Worm (Caenorhabditis elegans) whole organism, L4 larva: ENCODE results near the gene tin-9.1.

Experiments
- F26F4.8 ChIP-seq: fragments of 200-800 bp; sonication (Bioruptor generic); conservative IDR thresholded peaks from 2 replicates; pipeline ENCODE4 v1.3.6; 2022; ENCODE audit warnings: missing genetic modification characterization, missing compliant biosample characterization
- F49E8.2 ChIP-seq: sonication (generic microtip); optimal IDR thresholded peaks from 2 replicates; lab custom pipeline; 2016; ENCODE audit warnings: missing compliant biosample characterization, mild to moderate bottlenecking, missing genetic modification characterization, borderline replicate concordance
- T20F7.1 ChIP-seq: fragments of 200-800 bp; sonication (Bioruptor generic); optimal IDR thresholded peaks from 2 replicates; lab custom pipeline; 2018; ENCODE audit warnings: mild to moderate bottlenecking, missing genetic modification characterization, missing compliant biosample characterization
- T26A8.4 ChIP-seq: fragments of 200-800 bp; sonication (Bioruptor generic); IDR thresholded peaks from 2 replicates; pipeline ENCODE4 v1.3.6; 2022; ENCODE audit warnings: missing genetic modification characterization, missing compliant biosample characterization
- Y75B8A.6 ChIP-seq: fragments of 200-800 bp; sonication (Bioruptor generic); IDR thresholded peaks from 2 replicates; pipeline ENCODE4 v1.3.6; 2022; ENCODE audit warnings: missing genetic modification reagents, missing genetic modification characterization, missing compliant biosample characterization
- ZK337.2 ChIP-seq: fragments of 200-800 bp; sonication (Bioruptor generic); IDR thresholded peaks from 2 replicates; pipeline ENCODE4 v1.3.6; 2022; ENCODE audit warnings: missing genetic modification reagents, missing genetic modification characterization, missing compliant biosample characterization
- ZK546.5 ChIP-seq, 2 experiments: sonication (generic microtip); optimal IDR thresholded peaks; 2 replicates each; lab custom pipeline; 2017; ENCODE audit warnings: missing biosample characterization in 2 of 2, missing genetic modification characterization in 2 of 2
- aha-1 ChIP-seq: fragments of 150-350 bp; peaks from one replicate; lab custom pipeline; 2014; ENCODE audit warnings: missing biosample characterization, missing genetic modification characterization
- aly-2 ChIP-seq: sonication (generic microtip); optimal IDR thresholded peaks from 2 replicates; lab custom pipeline; 2018; ENCODE audit warnings: missing biosample characterization, missing genetic modification characterization
- arid-1 ChIP-seq: fragments of 200-800 bp; sonication (Bioruptor generic); conservative IDR thresholded peaks from 2 replicates; pipeline ENCODE4 v1.3.6; 2022; ENCODE audit warnings: missing genetic modification reagents, missing genetic modification characterization, missing compliant biosample characterization
- ceh-32 ChIP-seq: sonication (generic microtip); optimal IDR thresholded peaks from 2 replicates; lab custom pipeline; 2016; ENCODE audit warnings: mild to moderate bottlenecking, missing genetic modification characterization, missing compliant biosample characterization; ENCODE audit not compliant: poor library complexity
- ceh-44 ChIP-seq: fragments of 200-800 bp; sonication (Bioruptor generic); IDR thresholded peaks from 2 replicates; pipeline ENCODE4 v1.3.6; 2022; ENCODE audit warnings: missing genetic modification reagents, missing genetic modification characterization, missing compliant biosample characterization
- ceh-82 ChIP-seq: sonication (generic microtip); optimal IDR thresholded peaks from 2 replicates; lab custom pipeline; 2017; ENCODE audit warnings: missing biosample characterization, missing genetic modification characterization
- ces-1 ChIP-seq: fragments of 150-350 bp; sonication (generic microtip); optimal IDR thresholded peaks from 4 replicates; lab custom pipeline; 2014; ENCODE audit warnings: missing biosample characterization, missing genetic modification reagents, missing genetic modification characterization
- daf-16 ChIP-seq, 3 experiments: sonication (generic microtip); optimal IDR thresholded peaks; 2 replicates each; lab custom pipeline; 2016 to 2017; ENCODE audit warnings: missing genetic modification characterization in 3 of 3, missing genetic modification reagents in 3 of 3, mild to moderate bottlenecking in 2 of 3, missing compliant biosample characterization in 2 of 3, missing biosample characterization in 1 of 3, moderate library complexity in 1 of 3
- daf-8 ChIP-seq: fragments of 200-800 bp; sonication (Bioruptor generic); IDR thresholded peaks from 2 replicates; pipeline ENCODE4 v1.3.6; 2022; ENCODE audit warnings: missing genetic modification characterization, missing compliant biosample characterization
- dmd-9 ChIP-seq: fragments of 200-800 bp; sonication (Bioruptor generic); IDR thresholded peaks from 2 replicates; pipeline ENCODE4 v1.3.6; 2022; ENCODE audit warnings: missing genetic modification reagents, missing genetic modification characterization, missing compliant biosample characterization
- dpl-1 ChIP-seq: fragments of 150-350 bp; optimal IDR thresholded peaks from 2 replicates; lab custom pipeline; 2014; ENCODE audit warnings: missing biosample characterization, missing genetic modification reagents, missing genetic modification characterization
- duxl-1 ChIP-seq: sonication (generic microtip); optimal IDR thresholded peaks from 2 replicates; lab custom pipeline; 2016; ENCODE audit warnings: mild to moderate bottlenecking, missing genetic modification characterization, moderate library complexity, missing compliant biosample characterization; ENCODE audit not compliant: poor library complexity
- egl-43 ChIP-seq: fragments of 200-800 bp; sonication (Bioruptor generic); IDR thresholded peaks from 2 replicates; pipeline ENCODE4 v1.3.6; 2022; ENCODE audit warnings: missing genetic modification reagents, missing genetic modification characterization, missing compliant biosample characterization
- fkh-10 ChIP-seq: fragments of 150-350 bp; optimal IDR thresholded peaks from 2 replicates; lab custom pipeline; 2014; ENCODE audit warnings: missing biosample characterization, missing genetic modification reagents, missing genetic modification characterization
- fos-1 ChIP-seq: fragments of 150-350 bp; optimal IDR thresholded peaks from 2 replicates; lab custom pipeline; 2014; ENCODE audit warnings: missing biosample characterization, missing genetic modification characterization
- gei-8 ChIP-seq: fragments of 200-800 bp; sonication (Bioruptor generic); optimal IDR thresholded peaks from 2 replicates; lab custom pipeline; 2018; ENCODE audit warnings: mild to moderate bottlenecking, missing genetic modification characterization, missing compliant biosample characterization
- hlh-30 ChIP-seq: sonication (generic microtip); optimal IDR thresholded peaks from 2 replicates; lab custom pipeline; 2017; ENCODE audit warnings: antibody characterized with exemption, mild to moderate bottlenecking, missing genetic modification characterization, missing compliant biosample characterization; ENCODE audit not compliant: insufficient read depth
- hmg-1.1 ChIP-seq: fragments of 200-800 bp; sonication (Bioruptor generic); IDR thresholded peaks from 2 replicates; pipeline ENCODE4 v1.3.6; 2022; ENCODE audit warnings: missing genetic modification reagents, missing genetic modification characterization, missing compliant biosample characterization
- lin-13 ChIP-seq: fragments of 150-350 bp; optimal IDR thresholded peaks from 2 replicates; lab custom pipeline; 2014; ENCODE audit warnings: missing biosample characterization, missing genetic modification reagents, missing genetic modification characterization
- lin-39 ChIP-seq: fragments of 150-350 bp; optimal IDR thresholded peaks from 2 replicates; lab custom pipeline; 2014; ENCODE audit warnings: missing biosample characterization, missing genetic modification reagents, missing genetic modification characterization
- madf-9 ChIP-seq: fragments of 200-800 bp; sonication (Bioruptor generic); conservative IDR thresholded peaks from 2 replicates; pipeline ENCODE4 v1.3.6; 2022; ENCODE audit warnings: missing genetic modification reagents, missing genetic modification characterization, missing compliant biosample characterization
- mdl-1 ChIP-seq, 2 experiments: fragments of 150-350 bp in 1 of 2; sonication (generic microtip) in 1 of 2; optimal IDR thresholded peaks; 2 replicates each; lab custom pipeline; 2014 to 2017; ENCODE audit warnings: missing biosample characterization in 2 of 2, missing genetic modification characterization in 2 of 2
- nhr-10 ChIP-seq: fragments of 150-350 bp; optimal IDR thresholded peaks from 2 replicates; lab custom pipeline; 2014; ENCODE audit warnings: missing biosample characterization, missing genetic modification characterization
- nhr-11 ChIP-seq: fragments of 150-350 bp; optimal IDR thresholded peaks from 2 replicates; lab custom pipeline; 2014; ENCODE audit warnings: missing biosample characterization, missing genetic modification characterization
- nhr-237 ChIP-seq: sonication (generic microtip); optimal IDR thresholded peaks from 2 replicates; lab custom pipeline; 2017; ENCODE audit warnings: missing biosample characterization, missing genetic modification characterization
- nhr-25 ChIP-seq: sonication (generic microtip); optimal IDR thresholded peaks from 2 replicates; lab custom pipeline; 2017; ENCODE audit warnings: missing genetic modification characterization, mild to moderate bottlenecking, missing compliant biosample characterization, antibody characterized with exemption, moderate library complexity, borderline replicate concordance; ENCODE audit not compliant: insufficient read depth
- nhr-48 ChIP-seq: sonication (generic microtip); optimal IDR thresholded peaks from 2 replicates; lab custom pipeline; 2016; ENCODE audit warnings: mild to moderate bottlenecking, missing genetic modification characterization, missing compliant biosample characterization
- nhr-6 ChIP-seq: fragments of 150-350 bp; optimal IDR thresholded peaks from 2 replicates; lab custom pipeline; 2014; ENCODE audit warnings: missing biosample characterization, missing genetic modification characterization
- nhr-77 ChIP-seq: fragments of 150-350 bp; optimal IDR thresholded peaks from 2 replicates; lab custom pipeline; 2014; ENCODE audit warnings: missing biosample characterization, missing genetic modification characterization
- pha-4 ChIP-seq, 2 experiments: fragments of 150-350 bp in 1 of 2; fragments of 200-800 bp in 1 of 2; sonication (Bioruptor generic) in 1 of 2; IDR thresholded peaks in 1 of 2; optimal IDR thresholded peaks in 1 of 2; 2 replicates each; pipeline versions ENCODE4 v1.3.6 to Lab custom; 2014 to 2022; ENCODE audit warnings: missing genetic modification characterization in 2 of 2, missing genetic modification reagents in 2 of 2, missing biosample characterization in 1 of 2, missing compliant biosample characterization in 1 of 2
- pqm-1 ChIP-seq: sonication (generic microtip); optimal IDR thresholded peaks from 2 replicates; lab custom pipeline; 2017; ENCODE audit warnings: missing biosample characterization, missing genetic modification characterization
- rbr-2 ChIP-seq: sonication (generic microtip); optimal IDR thresholded peaks from 2 replicates; lab custom pipeline; 2016; ENCODE audit warnings: missing genotype, missing genetic modification characterization, missing compliant biosample characterization
- set-16 ChIP-seq: fragments of 200-800 bp; sonication (Bioruptor generic); IDR thresholded peaks from 2 replicates; pipeline ENCODE4 v1.3.6; 2022; ENCODE audit warnings: missing genetic modification reagents, missing genetic modification characterization, missing compliant biosample characterization
- skn-1 ChIP-seq: fragments of 150-350 bp; optimal IDR thresholded peaks from 2 replicates; lab custom pipeline; 2014; ENCODE audit warnings: missing biosample characterization, missing genetic modification characterization
- snpc-4 ChIP-seq: fragments of 150-350 bp; optimal IDR thresholded peaks from 2 replicates; lab custom pipeline; 2014; ENCODE audit warnings: missing biosample characterization, missing genetic modification characterization
- spr-1 ChIP-seq: sonication (generic microtip); optimal IDR thresholded peaks from 2 replicates; lab custom pipeline; 2016; ENCODE audit warnings: mild to moderate bottlenecking, missing genetic modification characterization, missing compliant biosample characterization
- unc-130 ChIP-seq: sonication (generic microtip); optimal IDR thresholded peaks from 2 replicates; lab custom pipeline; 2016; ENCODE audit warnings: missing genetic modification reagents, missing genetic modification characterization, missing compliant biosample characterization
- unc-39 ChIP-seq: sonication (generic microtip); optimal IDR thresholded peaks from 2 replicates; lab custom pipeline; 2017; ENCODE audit warnings: missing biosample characterization, missing genetic modification characterization
- zfp-2 ChIP-seq: sonication (generic microtip); optimal IDR thresholded peaks from 2 replicates; lab custom pipeline; 2016; ENCODE audit warnings: mild to moderate bottlenecking, missing genetic modification characterization, missing compliant biosample characterization
- zfp-3 ChIP-seq: fragments of 200-800 bp; sonication (Bioruptor generic); conservative IDR thresholded peaks from 2 replicates; pipeline ENCODE4 v1.3.6; 2022; ENCODE audit warnings: missing genetic modification reagents, missing genetic modification characterization, missing compliant biosample characterization
- zip-11 ChIP-seq: fragments of 200-800 bp; sonication (Bioruptor generic); IDR thresholded peaks from 2 replicates; pipeline ENCODE4 v1.3.6; 2022; ENCODE audit warnings: missing genetic modification characterization, missing compliant biosample characterization
- zip-2 ChIP-seq: fragments of 150-350 bp; optimal IDR thresholded peaks from 2 replicates; lab custom pipeline; 2014; ENCODE audit warnings: missing biosample characterization, missing genetic modification characterization
- ztf-7 ChIP-seq: fragments of 150-350 bp; optimal IDR thresholded peaks from 2 replicates; lab custom pipeline; 2014; ENCODE audit warnings: missing biosample characterization, missing genetic modification characterization

The tin-9.1 gene

ce11 chrIV:7084632-7085160, 40.3 kb upstream of the tin-9.1 start, which contains the start of gene rps-4:
Gene rps-4 (minus strand): TSS chrIV:7084682.
- TF ChIP-seq duxl-1: no peak
- TF ChIP-seq gei-8 (GFP tag; lab: Kevin White, UChicago): no peak
- no peak; the same call in 1 of the 2 replicates for TF ChIP-seq set-16 (GFP tag; lab: Robert Waterston, UW)
- no peak for TF ChIP-seq nhr-10
- no peak for TF ChIP-seq ces-1 (GFP tag; lab: Kevin White, UChicago)
- TF ChIP-seq ceh-32 (tag; lab: Kevin White, UChicago): no peak
- no peak for TF ChIP-seq ztf-7
- no peak for TF ChIP-seq ZK546.5 (tag; optimal IDR thresholded peaks at IDR 0.05; lab: Kevin White, UChicago)
- peak; percentile 81 for TF ChIP-seq nhr-11 (tag; lab: Kevin White, UChicago)
- peak; percentile 43 for TF ChIP-seq nhr-25 (tag; lab: Kevin White, UChicago)
- TF ChIP-seq pha-4 (GFP tag; IDR thresholded peaks at IDR 0.05; lab: Robert Waterston, UW): peak; percentile 68
- TF ChIP-seq pha-4 (tag; optimal IDR thresholded peaks at IDR 0.05; lab: Kevin White, UChicago): peak; percentile 62
- TF ChIP-seq ceh-44: 0 out of 2 replicates have a peak, but pooled peaks have one; percentile 5
- no peak for TF ChIP-seq fos-1 (tag; lab: Kevin White, UChicago)
- TF ChIP-seq aly-2 (tag; lab: Kevin White, UChicago): no peak
- TF ChIP-seq lin-39: no peak
- TF ChIP-seq zfp-2 (tag; lab: Kevin White, UChicago): peak; percentile 51
- peak; percentile 83 for TF ChIP-seq fkh-10
- TF ChIP-seq mdl-1 (tag; optimal IDR thresholded peaks at IDR 0.05; lab: Kevin White, UChicago): peak in 1 of 2 experiments; percentile 57
- peak; percentile 58; the same call in 1 of the 2 replicates for TF ChIP-seq arid-1 (GFP tag; lab: Robert Waterston, UW)
- no peak for TF ChIP-seq F26F4.8 (GFP tag; lab: Robert Waterston, UW)
- no peak for TF ChIP-seq snpc-4 (tag; lab: Kevin White, UChicago)
- peak; percentile 86 for TF ChIP-seq nhr-77 (tag; lab: Kevin White, UChicago)
- TF ChIP-seq nhr-48 (tag; lab: Kevin White, UChicago): peak; percentile 53
- TF ChIP-seq T26A8.4 (GFP tag; lab: Robert Waterston, UW): peak; percentile 77
- TF ChIP-seq pqm-1: peak; percentile 53
- peak; percentile 65 for TF ChIP-seq lin-13 (GFP tag; lab: Kevin White, UChicago)
- no peak for TF ChIP-seq nhr-237
- no peak for TF ChIP-seq daf-8 (GFP tag; lab: Robert Waterston, UW)
- TF ChIP-seq zip-11 (GFP tag; lab: Robert Waterston, UW): no peak
- TF ChIP-seq zip-2 (tag; lab: Kevin White, UChicago): no peak
- TF ChIP-seq hlh-30 (tag; lab: Kevin White, UChicago): no peak
- peak in 1 of 2 experiments; percentile 43 for TF ChIP-seq daf-16 (GFP tag; optimal IDR thresholded peaks at IDR 0.05; lab: Kevin White, UChicago)
- peak; percentile 92 for TF ChIP-seq daf-16 (tag; optimal IDR thresholded peaks at IDR 0.05; lab: Kevin White, UChicago)
- no peak for TF ChIP-seq skn-1 (tag; lab: Kevin White, UChicago)
- TF ChIP-seq zfp-3 (GFP tag; lab: Robert Waterston, UW): 0 out of 2 replicates have a peak, but pooled peaks have one; percentile 39
- no peak for TF ChIP-seq egl-43 (GFP tag; lab: Robert Waterston, UW)
- TF ChIP-seq T20F7.1 (GFP tag; lab: Kevin White, UChicago): peak; percentile 87
- TF ChIP-seq unc-130 (GFP tag; lab: Kevin White, UChicago): peak; percentile 42
- TF ChIP-seq aha-1 (tag; lab: Kevin White, UChicago): peak; percentile 97
- TF ChIP-seq dmd-9: peak; percentile 69
- no peak for TF ChIP-seq Y75B8A.6 (GFP tag; lab: Robert Waterston, UW)
- no peak; the same call in 1 of the 2 replicates for TF ChIP-seq madf-9 (GFP tag; lab: Robert Waterston, UW)
- peak; percentile 85 for TF ChIP-seq nhr-6 (tag; lab: Kevin White, UChicago)
- TF ChIP-seq dpl-1 (GFP tag; lab: Kevin White, UChicago): peak; percentile 87
- TF ChIP-seq F49E8.2 (tag; lab: Kevin White, UChicago): no peak
- peak; percentile 65 for TF ChIP-seq spr-1 (tag; lab: Kevin White, UChicago)
- peak; percentile 75 for TF ChIP-seq rbr-2 (tag; lab: Kevin White, UChicago)
- 0 out of 2 replicates have a peak, but pooled peaks have one; percentile 38 for TF ChIP-seq ZK337.2
- no peak; the same call in 1 of the 2 replicates for TF ChIP-seq hmg-1.1 (GFP tag; lab: Robert Waterston, UW)
- TF ChIP-seq unc-39 (tag; lab: Kevin White, UChicago): no peak
- no peak for TF ChIP-seq ceh-82 (tag; lab: Kevin White, UChicago)
